Worm (Caenorhabditis elegans): ENCODE measurements around the gene fbxb-10.

DNA sequence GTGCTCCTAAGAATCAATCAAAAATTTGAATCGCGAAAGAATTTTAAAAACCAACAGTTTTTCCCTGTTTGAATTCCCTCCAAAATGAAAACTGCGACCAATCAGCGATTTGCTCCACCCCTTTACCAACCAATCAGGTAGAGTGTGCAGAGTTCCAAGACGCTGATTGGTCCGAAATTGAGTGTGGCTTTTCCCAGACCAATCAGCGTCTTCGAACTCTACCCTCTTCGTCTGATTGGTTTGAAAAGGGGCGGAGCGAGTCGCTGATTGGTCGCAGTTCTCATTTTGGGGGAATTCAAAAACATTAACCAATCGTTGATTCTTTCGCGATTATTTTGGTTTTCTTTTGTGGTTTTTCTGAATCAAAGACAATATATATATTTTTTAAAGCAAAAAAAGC lies 26.4 kb upstream of the fbxb-10 start:
- TF ChIP-seq zag-1 (tag; optimal IDR thresholded peaks at IDR 0.05) (no peak), mes-2 (tag; optimal IDR thresholded peaks at IDR 0.05; ENCODE audit: poor library complexity, severe bottlenecking) (no peak), skn-1 (tag; optimal IDR thresholded peaks at IDR 0.05) (no peak), hif-1 (tag; optimal IDR thresholded peaks at IDR 0.05) (no peak), aha-1 (tag) (no peak), tag-97 (GFP tag; IDR thresholded peaks at IDR 0.05) (no peak), fos-1 (tag; optimal IDR thresholded peaks at IDR 0.05) (no peak), mep-1 (tag; optimal IDR thresholded peaks at IDR 0.05) (no peak), nhr-76 (tag; optimal IDR thresholded peaks at IDR 0.05) (no peak), lin-39 (tag; optimal IDR thresholded peaks at IDR 0.05) (no peak), dpl-1 (GFP tag; optimal IDR thresholded peaks at IDR 0.05) (no peak)
